Worm (Caenorhabditis elegans) whole organism, L3 larva: ENCODE measurements around the gene htp-1.

Source experiments
- pqm-1 ChIP-seq: fragments of 150-350 bp; optimal IDR thresholded peaks from 2 replicates; lab custom pipeline; 2017; ENCODE audit warnings: missing biosample characterization, missing genetic modification characterization, inconsistent platforms
- skn-1 ChIP-seq: fragments of 150-350 bp; optimal IDR thresholded peaks from 2 replicates; lab custom pipeline; 2014; ENCODE audit warnings: missing biosample characterization, missing genetic modification characterization
- unc-62 ChIP-seq: fragments of 150-350 bp; sonication (generic microtip); optimal IDR thresholded peaks from 4 replicates; lab custom pipeline; 2014; ENCODE audit warnings: missing biosample characterization, missing genetic modification reagents, missing genetic modification characterization

- TF ChIP-seq unc-62 (GFP tag; lab: Kevin White, UChicago) (no peak), skn-1 (tag; lab: Kevin White, UChicago) (no peak), pqm-1 (tag; lab: Kevin White, UChicago) (no peak)
Observed at ce11 chrIV:5400609-5401008, 9.3 kb upstream of the htp-1 start, which contains the start of gene ZK616.1.
